Worm (Caenorhabditis elegans) whole organism, L1 larva: ENCODE measurements around the gene col-72.

Experiments
- lin-39 ChIP-seq: fragments of 150-350 bp; optimal IDR thresholded peaks from 2 replicates; lab custom pipeline; 2014; ENCODE audit warnings: missing biosample characterization, missing genetic modification reagents, missing genetic modification characterization
- tbx-2 ChIP-seq: sonication (generic microtip); optimal IDR thresholded peaks from 2 replicates; lab custom pipeline; 2016; ENCODE audit warnings: missing genetic modification characterization, missing compliant biosample characterization

DNA sequence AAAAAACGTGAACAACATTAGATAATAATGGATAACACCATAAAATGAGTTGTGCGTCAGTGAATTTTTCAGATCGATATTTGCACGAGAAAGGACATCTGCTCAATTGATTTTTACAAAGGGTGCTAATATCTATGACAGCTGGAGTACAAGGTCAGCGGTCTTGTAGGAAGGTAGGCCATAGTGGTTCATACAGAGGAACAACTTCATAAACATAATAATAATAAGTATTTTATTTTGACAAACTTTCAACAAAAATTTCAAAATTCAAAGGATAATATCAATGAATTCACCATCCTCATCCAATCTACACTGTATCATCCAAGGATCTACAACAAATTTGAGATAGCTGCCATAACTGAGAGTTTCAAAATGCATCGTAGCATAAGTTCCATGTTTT is 46.8 kb downstream of the col-72 start, which contains the start of gene fbxb-104:
- no peak for TF ChIP-seq lin-39 (tag; lab: Kevin White, UChicago)
- TF ChIP-seq tbx-2 (tag; lab: Kevin White, UChicago) = no peak
